Worm (Caenorhabditis elegans) whole organism, L3 larva: Measurements from ENCODE around the gene F25D1.5.

Experiments
- ama-1 ChIP-seq: fragments of 150-350 bp; optimal IDR thresholded peaks from 2 replicates; lab custom pipeline; 2018
- elt-1 ChIP-seq: fragments of 150-350 bp; optimal IDR thresholded peaks from 2 replicates; lab custom pipeline; 2014; ENCODE audit warnings: missing biosample characterization, missing genetic modification characterization
- elt-2 ChIP-seq: sonication (generic microtip); optimal IDR thresholded peaks from 2 replicates; lab custom pipeline; 2016; ENCODE audit warnings: missing genetic modification reagents, mild to moderate bottlenecking, missing genetic modification characterization, missing compliant biosample characterization
- nhr-11 ChIP-seq: fragments of 150-350 bp; optimal IDR thresholded peaks from 2 replicates; lab custom pipeline; 2014; ENCODE audit warnings: missing biosample characterization, missing genetic modification characterization
- nhr-12 ChIP-seq: fragments of 150-350 bp; optimal IDR thresholded peaks from 2 replicates; lab custom pipeline; 2014; ENCODE audit warnings: missing biosample characterization, missing genetic modification characterization
- nhr-25 ChIP-seq: sonication (generic microtip); optimal IDR thresholded peaks from 2 replicates; lab custom pipeline; 2017; ENCODE audit warnings: missing biosample characterization, missing genetic modification characterization
- nhr-28 ChIP-seq: fragments of 150-350 bp; optimal IDR thresholded peaks from 2 replicates; lab custom pipeline; 2014; ENCODE audit warnings: missing biosample characterization, missing genetic modification characterization
- nhr-76 ChIP-seq: fragments of 150-350 bp; sonication (generic microtip); optimal IDR thresholded peaks from 5 replicates; lab custom pipeline; 2014; ENCODE audit warnings: missing biosample characterization, missing genetic modification characterization
- nhr-77 ChIP-seq: fragments of 150-350 bp; optimal IDR thresholded peaks from 2 replicates; lab custom pipeline; 2014; ENCODE audit warnings: missing biosample characterization, missing genetic modification characterization
- pha-4 ChIP-seq: fragments of 150-350 bp; optimal IDR thresholded peaks from 2 replicates; lab custom pipeline; 2014; ENCODE audit warnings: missing biosample characterization, missing genetic modification reagents, missing genetic modification characterization
- skn-1 ChIP-seq: fragments of 150-350 bp; optimal IDR thresholded peaks from 2 replicates; lab custom pipeline; 2014; ENCODE audit warnings: missing biosample characterization, missing genetic modification characterization
- snpc-4 ChIP-seq: fragments of 150-350 bp; optimal IDR thresholded peaks from 2 replicates; lab custom pipeline; 2014; ENCODE audit warnings: missing biosample characterization, missing genetic modification characterization
- tbx-2 ChIP-seq: sonication (generic microtip); optimal IDR thresholded peaks from 2 replicates; lab custom pipeline; 2016; ENCODE audit warnings: mild to moderate bottlenecking, missing genetic modification characterization, missing compliant biosample characterization
- ztf-11 ChIP-seq: fragments of 150-350 bp; optimal IDR thresholded peaks from 2 replicates; lab custom pipeline; 2014; ENCODE audit warnings: missing biosample characterization, missing genetic modification characterization

- TF ChIP-seq tbx-2 (tag; lab: Kevin White, UChicago) (no peak), nhr-12 (tag; lab: Kevin White, UChicago) (no peak), nhr-76 (tag; lab: Kevin White, UChicago) (no peak), nhr-77 (tag; lab: Kevin White, UChicago) (no peak), elt-2 (tag; lab: Kevin White, UChicago) (no peak), ztf-11 (tag; lab: Kevin White, UChicago) (no peak), ama-1 (no peak), nhr-11 (no peak), nhr-25 (no peak), skn-1 (tag; lab: Kevin White, UChicago) (no peak), nhr-28 (tag; lab: Kevin White, UChicago) (no peak), snpc-4 (no peak), pha-4 (no peak), elt-1 (tag; lab: Kevin White, UChicago) (no peak)
These were observed 8.7 kb upstream of the F25D1.5 start, which contains the start of gene F32G8.3 for ce11 chrV:10555239-10555638.
